Fruit fly (Drosophila melanogaster) S2 (cell line): Measurements from ENCODE around the gene daed.

Experiments used
- CG8478 ChIP-seq: fragments of >200 bp; optimal IDR thresholded peaks from 2 replicates; lab custom pipeline; 2018
- CTCF ChIP-seq, 2 experiments: fragments of >200 bp; optimal IDR thresholded peaks; 2 replicates each; lab custom pipeline; 2018

DNA sequence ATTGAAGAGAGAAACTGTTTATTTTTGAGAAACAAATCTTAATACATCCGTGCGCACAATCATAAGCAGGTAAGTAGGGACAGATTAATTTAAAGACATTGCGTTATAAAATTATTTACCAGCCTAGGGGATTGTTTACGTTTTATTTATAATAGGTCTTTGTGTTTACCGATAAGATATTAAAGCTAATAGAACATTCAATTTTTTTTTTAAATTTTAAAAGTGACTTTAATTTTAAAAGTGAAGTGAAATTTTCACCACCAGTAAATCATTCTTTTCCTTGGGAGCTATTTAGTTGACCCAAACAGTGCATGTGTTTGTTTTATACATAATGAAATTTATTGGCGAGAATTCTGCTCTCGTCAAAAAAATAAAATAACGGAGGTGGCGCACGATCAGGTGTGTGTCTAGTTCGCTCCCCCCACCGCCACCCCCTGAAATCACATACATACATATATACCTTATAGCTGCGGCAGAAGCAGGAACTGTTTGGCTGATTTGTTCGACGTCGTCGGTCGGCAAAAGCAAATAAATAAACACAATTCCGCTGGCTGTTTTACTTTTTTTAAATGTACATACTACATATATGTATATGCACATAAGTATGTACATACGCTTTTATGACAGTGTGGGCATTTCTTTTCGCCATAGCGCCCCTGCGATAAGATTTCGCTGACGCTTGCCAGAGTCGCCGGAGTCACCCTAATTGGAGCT is 40.0 kb downstream of the daed start:
- TF ChIP-seq CTCF (optimal IDR thresholded peaks at IDR 0.05; lab: Kevin White, UChicago) (no peak), CG8478 (no peak)
